Fruit fly (Drosophila melanogaster): ENCODE data around the gene Efr.

DNA sequence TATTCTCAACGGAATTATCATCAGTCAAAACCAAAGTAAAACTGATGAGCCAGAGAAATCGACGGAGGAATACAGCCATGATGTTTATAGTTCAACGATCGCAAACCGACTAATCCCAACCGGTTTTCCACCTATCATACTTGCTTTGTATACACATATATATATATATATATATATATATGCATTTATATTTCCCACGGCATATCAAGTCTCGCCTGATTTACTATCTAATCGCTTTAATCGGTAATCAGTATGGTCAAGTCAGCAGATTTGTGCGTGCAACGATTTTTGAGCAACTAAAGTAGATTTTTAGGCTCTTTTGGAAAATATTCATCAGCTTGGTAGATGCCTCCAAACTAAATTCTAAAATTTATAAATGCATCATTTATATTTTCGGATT lies 23.4 kb upstream of the Efr start, which contains the start of gene CG32750:
- no peak for TF ChIP-seq psq (optimal IDR thresholded peaks at IDR 0.05)
- TF ChIP-seq Myc (optimal IDR thresholded peaks at IDR 0.05) = no peak
- no peak for TF ChIP-seq insv (optimal IDR thresholded peaks at IDR 0.05)
- TF ChIP-seq ttk (optimal IDR thresholded peaks at IDR 0.05) = no peak

Data from Kc167 (cell line).